Worm (Caenorhabditis elegans) whole organism, late embryonic: ENCODE data around the gene C50F4.10.

Experiments
- C38D4.7 ChIP-seq: fragments of 200-800 bp; sonication (Bioruptor generic); optimal IDR thresholded peaks from 2 replicates; lab custom pipeline; 2018; ENCODE audit warnings: mild to moderate bottlenecking, missing genetic modification characterization, moderate library complexity, missing compliant biosample characterization
- F13H6.1 ChIP-seq: sonication (generic microtip); optimal IDR thresholded peaks from 2 replicates; lab custom pipeline; 2016; ENCODE audit warnings: missing genetic modification characterization, missing compliant biosample characterization
- K02D7.2 ChIP-seq: sonication (generic microtip); optimal IDR thresholded peaks from 2 replicates; lab custom pipeline; 2017; ENCODE audit warnings: mild to moderate bottlenecking, missing genetic modification characterization, missing compliant biosample characterization
- Y22D7AL.16 ChIP-seq: sonication (generic microtip); optimal IDR thresholded peaks from 2 replicates; lab custom pipeline; 2016; ENCODE audit warnings: missing genetic modification characterization, missing compliant biosample characterization
- ama-1 ChIP-seq: fragments of 150-350 bp; optimal IDR thresholded peaks from 2 replicates; lab custom pipeline; 2014
- ceh-18 ChIP-seq: sonication (generic microtip); optimal IDR thresholded peaks from 2 replicates; lab custom pipeline; 2016; ENCODE audit warnings: missing genetic modification characterization, missing compliant biosample characterization
- ceh-19 ChIP-seq: fragments of 200-800 bp; sonication (Bioruptor generic); optimal IDR thresholded peaks from 2 replicates; lab custom pipeline; 2018; ENCODE audit warnings: mild to moderate bottlenecking, missing genetic modification characterization, missing compliant biosample characterization
- ceh-22 ChIP-seq: sonication (generic microtip); optimal IDR thresholded peaks from 2 replicates; lab custom pipeline; 2017; ENCODE audit warnings: missing biosample characterization, missing genetic modification characterization
- ceh-24 ChIP-seq: sonication (generic microtip); optimal IDR thresholded peaks from 2 replicates; lab custom pipeline; 2016; ENCODE audit warnings: mild to moderate bottlenecking, missing genetic modification characterization, missing compliant biosample characterization
- ceh-45 ChIP-seq: fragments of 200-800 bp; sonication (Bioruptor generic); IDR thresholded peaks from 2 replicates; pipeline ENCODE4 v1.3.6; 2022; ENCODE audit warnings: missing genetic modification reagents, missing genetic modification characterization, missing compliant biosample characterization
- ceh-48 ChIP-seq: sonication (generic microtip); optimal IDR thresholded peaks from 2 replicates; lab custom pipeline; 2016; ENCODE audit warnings: missing genetic modification characterization, inconsistent platforms, missing compliant biosample characterization
- che-1 ChIP-seq: sonication (generic microtip); optimal IDR thresholded peaks from 2 replicates; lab custom pipeline; 2016; ENCODE audit warnings: mild to moderate bottlenecking, missing genetic modification characterization, missing compliant biosample characterization
- dve-1 ChIP-seq: sonication (generic microtip); optimal IDR thresholded peaks from 2 replicates; lab custom pipeline; 2017; ENCODE audit warnings: antibody characterized with exemption, mild to moderate bottlenecking, missing genetic modification characterization, missing compliant biosample characterization
- ets-4 ChIP-seq: sonication (generic microtip); optimal IDR thresholded peaks from 2 replicates; lab custom pipeline; 2016; ENCODE audit warnings: missing genetic modification characterization, missing compliant biosample characterization
- eyg-1 ChIP-seq: sonication (generic microtip); optimal IDR thresholded peaks from 2 replicates; lab custom pipeline; 2016; ENCODE audit warnings: missing genotype, missing genetic modification characterization, missing compliant biosample characterization
- fax-1 ChIP-seq: sonication (generic microtip); optimal IDR thresholded peaks from 2 replicates; lab custom pipeline; 2016; ENCODE audit warnings: missing genotype, missing genetic modification characterization, missing compliant biosample characterization
- fkh-10 ChIP-seq: fragments of 150-350 bp; optimal IDR thresholded peaks from 2 replicates; lab custom pipeline; 2014; ENCODE audit warnings: missing biosample characterization, missing genetic modification reagents, missing genetic modification characterization
- gmeb-2 ChIP-seq: sonication (generic microtip); optimal IDR thresholded peaks from 2 replicates; lab custom pipeline; 2016; ENCODE audit warnings: missing genetic modification characterization, inconsistent platforms, missing compliant biosample characterization
- hlh-15 ChIP-seq: sonication (generic microtip); optimal IDR thresholded peaks from 2 replicates; lab custom pipeline; 2016; ENCODE audit warnings: missing genetic modification characterization, missing compliant biosample characterization
- hlh-6 ChIP-seq: sonication (generic microtip); optimal IDR thresholded peaks from 2 replicates; lab custom pipeline; 2016; ENCODE audit warnings: missing genotype, missing genetic modification characterization, missing compliant biosample characterization
- hlh-8 ChIP-seq: sonication (generic microtip); optimal IDR thresholded peaks from 2 replicates; lab custom pipeline; 2016; ENCODE audit warnings: missing genotype, missing genetic modification characterization, missing compliant biosample characterization
- mec-3 ChIP-seq: sonication (generic microtip); optimal IDR thresholded peaks from 2 replicates; lab custom pipeline; 2016; ENCODE audit warnings: borderline replicate concordance, missing genetic modification characterization, missing compliant biosample characterization
- nhr-11 ChIP-seq: fragments of 150-350 bp; optimal IDR thresholded peaks from 2 replicates; lab custom pipeline; 2014; ENCODE audit warnings: missing biosample characterization, missing genetic modification characterization
- nhr-232 ChIP-seq: sonication (generic microtip); optimal IDR thresholded peaks from 2 replicates; lab custom pipeline; 2016; ENCODE audit warnings: missing genetic modification characterization, missing compliant biosample characterization
- npax-4 ChIP-seq: sonication (generic microtip); optimal IDR thresholded peaks from 2 replicates; lab custom pipeline; 2016; ENCODE audit warnings: missing genetic modification characterization, missing compliant biosample characterization
- odd-2 ChIP-seq: sonication (generic microtip); optimal IDR thresholded peaks from 2 replicates; lab custom pipeline; 2017; ENCODE audit warnings: antibody characterized with exemption, mild to moderate bottlenecking, missing genetic modification characterization, missing compliant biosample characterization
- pag-3 ChIP-seq: sonication (generic microtip); optimal IDR thresholded peaks from 2 replicates; lab custom pipeline; 2016; ENCODE audit warnings: missing compliant biosample characterization, missing genetic modification characterization, borderline replicate concordance
- pax-1 ChIP-seq: fragments of 150-350 bp; optimal IDR thresholded peaks from 2 replicates; lab custom pipeline; 2014; ENCODE audit warnings: missing biosample characterization, missing genetic modification characterization
- pha-4 ChIP-seq: fragments of 150-350 bp; optimal IDR thresholded peaks from 2 replicates; lab custom pipeline; 2018; ENCODE audit warnings: missing biosample characterization, missing genetic modification reagents, missing genetic modification characterization
- pqm-1 ChIP-seq: sonication (generic microtip); optimal IDR thresholded peaks from 2 replicates; lab custom pipeline; 2016; ENCODE audit warnings: missing genetic modification characterization, missing compliant biosample characterization
- sdc-2 ChIP-seq: sonication (generic microtip); optimal IDR thresholded peaks from 2 replicates; lab custom pipeline; 2016; ENCODE audit warnings: missing genotype, missing genetic modification characterization, missing compliant biosample characterization
- sox-2 ChIP-seq: fragments of 200-800 bp; sonication (Bioruptor generic); IDR thresholded peaks from 2 replicates; pipeline ENCODE4 v1.3.6; 2022; ENCODE audit warnings: missing genetic modification reagents, missing genetic modification characterization, missing compliant biosample characterization
- sox-4 ChIP-seq: sonication (generic microtip); optimal IDR thresholded peaks from 2 replicates; lab custom pipeline; 2017; ENCODE audit warnings: mild to moderate bottlenecking, missing genetic modification characterization, inconsistent platforms, missing compliant biosample characterization
- ttx-3 ChIP-seq: sonication (generic microtip); optimal IDR thresholded peaks from 2 replicates; lab custom pipeline; 2016; ENCODE audit warnings: missing genetic modification reagents, missing genetic modification characterization, missing compliant biosample characterization
- unc-3 ChIP-seq, 2 experiments: fragments of 200-800 bp in 1 of 2; sonication (Bioruptor generic) in 1 of 2; sonication (generic microtip) in 1 of 2; conservative IDR thresholded peaks in 1 of 2; optimal IDR thresholded peaks in 1 of 2; 2 replicates each; pipeline versions ENCODE4 v1.3.6 to Lab custom; 2016 to 2022; ENCODE audit warnings: missing compliant biosample characterization in 2 of 2, missing genetic modification characterization in 2 of 2, missing genetic modification reagents in 1 of 2
- unc-42 ChIP-seq: sonication (generic microtip); optimal IDR thresholded peaks from 2 replicates; lab custom pipeline; 2016; ENCODE audit warnings: missing genotype, missing genetic modification characterization, missing compliant biosample characterization
- unc-86 ChIP-seq: sonication (generic microtip); optimal IDR thresholded peaks from 2 replicates; lab custom pipeline; 2016; ENCODE audit warnings: missing genetic modification characterization, missing compliant biosample characterization

C50F4.10 gene

DNA sequence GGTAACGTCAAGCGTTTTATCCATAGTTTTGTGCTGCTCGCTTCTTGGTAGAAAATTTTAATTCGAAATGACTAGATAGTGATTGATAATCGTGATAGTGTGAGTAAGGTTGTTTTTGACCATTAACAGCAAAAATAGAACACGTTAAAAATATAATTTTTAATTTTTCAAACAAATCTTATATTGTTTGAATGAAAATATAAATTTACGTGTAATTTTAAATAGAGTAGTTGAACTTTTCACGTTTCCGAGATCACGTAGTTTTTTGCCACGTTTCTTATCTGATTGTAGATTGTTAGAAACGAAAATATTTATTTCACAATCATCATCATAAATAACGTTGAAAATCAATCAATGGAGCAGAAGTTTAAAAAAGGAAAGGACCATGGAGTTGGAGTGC, at the start of gene C50F4.10, which contains the start of gene pfk-1.2:
TSS of gene C50F4.10 (minus strand) at position 101 of the 400 bp plus-strand sequence.
TSS of gene pfk-1.2 (plus strand) at position 325 of the 400 bp plus-strand sequence.
- TF ChIP-seq C38D4.7 (GFP tag; lab: Kevin White, UChicago) (no peak), fkh-10 (GFP tag; lab: Kevin White, UChicago) (no peak), npax-4 (tag; lab: Kevin White, UChicago) (no peak), gmeb-2 (no peak), ceh-45 (GFP tag; lab: Robert Waterston, UW) (no peak), K02D7.2 (tag; lab: Kevin White, UChicago) (no peak), Y22D7AL.16 (tag; lab: Kevin White, UChicago) (no peak), pag-3 (no peak), ceh-48 (tag; lab: Kevin White, UChicago) (no peak), odd-2 (tag; lab: Kevin White, UChicago) (no peak), pax-1 (tag; lab: Kevin White, UChicago) (no peak), che-1 (tag; lab: Kevin White, UChicago) (no peak), hlh-6 (tag; lab: Kevin White, UChicago) (no peak), mec-3 (tag; lab: Kevin White, UChicago) (no peak)

DNA sequence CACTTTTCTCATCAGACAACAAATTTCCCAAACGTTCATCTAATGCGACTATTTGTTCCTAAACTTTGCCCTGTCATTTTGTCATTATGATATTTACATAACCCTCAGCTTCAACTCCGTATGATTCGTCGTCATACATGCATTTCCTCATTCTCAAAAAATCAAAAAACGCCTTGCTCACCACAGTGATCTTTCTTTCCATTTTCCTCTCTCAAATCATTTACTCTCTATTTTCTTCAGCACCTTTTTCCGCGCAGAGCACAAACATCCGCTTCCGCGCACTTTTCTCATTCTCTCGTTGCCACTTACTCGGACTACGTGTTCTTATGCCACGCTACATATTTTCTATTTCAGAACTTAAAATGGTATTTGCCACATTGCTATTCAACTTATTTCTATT, 45.6 kb upstream of the C50F4.10 start, which contains the start of gene F25B3.2:
TSS of gene F25B3.2 (plus strand) at position 301 of the 400 bp plus-strand sequence.
- TF ChIP-seq nhr-232 (tag; lab: Kevin White, UChicago) (no peak), dve-1 (tag; lab: Kevin White, UChicago) (no peak), pag-3 (no peak), ama-1 (lab: Kevin White, UChicago) (no peak), che-1 (tag; lab: Kevin White, UChicago) (no peak), ceh-24 (tag; lab: Kevin White, UChicago) (no peak), ttx-3 (no peak), hlh-15 (tag; lab: Kevin White, UChicago) (no peak), mec-3 (tag; lab: Kevin White, UChicago) (no peak), unc-42 (tag; lab: Kevin White, UChicago) (no peak), C38D4.7 (GFP tag; lab: Kevin White, UChicago) (no peak), F13H6.1 (no peak), unc-3 (GFP tag; conservative IDR thresholded peaks at IDR 0.05; lab: Robert Waterston, UW) (no peak), unc-3 (tag; optimal IDR thresholded peaks at IDR 0.05; lab: Kevin White, UChicago) (no peak), sdc-2 (tag; lab: Kevin White, UChicago) (no peak), pha-4 (tag; lab: Kevin White, UChicago) (no peak)
- TF ChIP-seq, all 69 proteins: peak for 0

DNA sequence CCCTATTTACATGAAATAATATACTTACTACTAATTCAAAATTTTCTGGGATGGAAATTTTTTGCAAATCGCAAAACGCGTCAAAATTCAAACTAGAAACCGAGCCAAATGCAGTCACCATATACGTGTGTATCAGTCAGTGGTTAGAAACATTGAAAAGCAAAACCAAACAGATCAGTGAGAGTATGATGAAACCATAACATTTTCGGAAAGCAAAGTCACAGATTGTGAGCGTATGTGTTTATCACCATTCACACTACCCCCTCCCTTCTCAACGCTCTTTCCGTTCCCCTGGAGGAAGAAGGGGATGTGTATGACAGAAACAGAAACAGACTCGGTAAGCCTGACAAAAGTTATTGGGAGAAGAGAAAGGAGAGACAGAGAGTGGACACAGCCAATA, 40.3 kb upstream of the C50F4.10 start:
- TF ChIP-seq ets-4 (no peak), unc-86 (tag; lab: Kevin White, UChicago) (no peak), fkh-10 (GFP tag; lab: Kevin White, UChicago) (no peak), hlh-8 (tag; lab: Kevin White, UChicago) (no peak), ceh-45 (GFP tag; lab: Robert Waterston, UW) (no peak), pqm-1 (no peak), ceh-24 (tag; lab: Kevin White, UChicago) (no peak), hlh-15 (tag; lab: Kevin White, UChicago) (no peak), ceh-19 (GFP tag; lab: Kevin White, UChicago) (no peak), nhr-11 (tag; lab: Kevin White, UChicago) (no peak), ceh-18 (no peak), gmeb-2 (no peak), pag-3 (no peak), fax-1 (tag; lab: Kevin White, UChicago) (no peak), sdc-2 (tag; lab: Kevin White, UChicago) (no peak), sox-2 (GFP tag; lab: Robert Waterston, UW) (no peak), sox-4 (tag; lab: Kevin White, UChicago) (no peak), ttx-3 (no peak), eyg-1 (tag; lab: Kevin White, UChicago) (no peak), ceh-22 (no peak)
- TF ChIP-seq, all 69 proteins: peak for 0
